Fruit fly (Drosophila melanogaster) whole organism, embryonic: ENCODE data around the gene CG7518.

Experiments
- CG10543 ChIP-seq: fragments of 200-800 bp; sonication (Bioruptor generic); optimal IDR thresholded peaks from 3 replicates; lab custom pipeline; 2017; ENCODE audit warnings: missing biosample characterization, mild to moderate bottlenecking, missing genetic modification characterization, moderate library complexity
- CG10959 ChIP-seq: fragments of 200-800 bp; sonication (Bioruptor generic); IDR thresholded peaks from 2 replicates; pipeline ENCODE4 v1.3.6; 2022; ENCODE audit warnings: missing biosample characterization, missing genetic modification characterization
- CG8765 ChIP-seq: fragments of 200-800 bp; sonication (Bioruptor generic); IDR thresholded peaks from 2 replicates; pipeline ENCODE4 v1.3.6; 2022; ENCODE audit warnings: missing biosample characterization, missing genetic modification characterization
- amos ChIP-seq: fragments of 200-800 bp; sonication (Bioruptor generic); IDR thresholded peaks from 2 replicates; pipeline ENCODE4 v1.3.6; 2022; ENCODE audit warnings: missing biosample characterization, missing genetic modification characterization; ENCODE audit not compliant: partially characterized antibody
- ara ChIP-seq: fragments of 200-800 bp; sonication (Bioruptor generic); IDR thresholded peaks from 2 replicates; pipeline ENCODE4 v1.3.6; 2022; ENCODE audit warnings: missing biosample characterization, missing genetic modification characterization
- chn ChIP-seq: fragments of 200-800 bp; sonication (Bioruptor generic); optimal IDR thresholded peaks from 2 replicates; lab custom pipeline; 2016; ENCODE audit warnings: missing biosample characterization, missing genetic modification characterization
- fd96Cb ChIP-seq: fragments of 200-800 bp; sonication (Bioruptor generic); optimal IDR thresholded peaks from 2 replicates; lab custom pipeline; 2018; ENCODE audit warnings: missing biosample characterization, mild to moderate bottlenecking, missing genetic modification characterization, moderate library complexity
- kay ChIP-seq: fragments of 200-800 bp; sonication (Bioruptor generic); optimal IDR thresholded peaks from 2 replicates; lab custom pipeline; 2016; ENCODE audit warnings: missing biosample characterization, missing genetic modification characterization
- trem ChIP-seq: fragments of 200-800 bp; optimal IDR thresholded peaks from 3 replicates; lab custom pipeline; 2019; ENCODE audit warnings: missing biosample characterization, mild to moderate bottlenecking, missing genetic modification characterization, moderate library complexity

DNA sequence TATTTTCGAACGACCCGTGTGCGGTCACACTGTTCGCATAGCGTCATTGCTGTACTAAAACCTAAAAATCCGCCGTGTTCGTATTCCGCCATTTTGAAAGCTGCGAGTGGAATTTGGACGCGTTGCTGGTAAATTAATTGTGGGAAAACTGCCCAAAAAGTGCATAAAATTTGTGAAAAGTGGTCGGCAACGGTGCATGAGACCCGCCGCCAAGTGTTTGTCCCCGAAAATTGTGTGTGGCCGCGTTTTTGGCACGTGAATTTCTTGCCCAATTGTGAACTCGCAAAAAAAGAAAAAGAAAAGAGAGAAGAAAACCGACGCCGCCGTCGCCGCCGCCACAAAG, 13.7 kb downstream of the CG7518 start, which contains the start of gene CtBP:
- TF ChIP-seq amos (GFP tag; lab: Robert Waterston, UW) = no peak
- no peak for TF ChIP-seq CG8765 (GFP tag; lab: Robert Waterston, UW)
- no peak for TF ChIP-seq CG10959 (GFP tag; lab: Robert Waterston, UW)
- no peak for TF ChIP-seq trem
- TF ChIP-seq chn (GFP tag; lab: Kevin White, UChicago) = no peak
- no peak for TF ChIP-seq CG10543 (GFP tag; lab: Kevin White, UChicago)
- TF ChIP-seq ara (GFP tag; lab: Robert Waterston, UW) = no peak
- TF ChIP-seq fd96Cb (tag; lab: Kevin White, UChicago) = no peak
- TF ChIP-seq kay = no peak
